Fruit fly (Drosophila melanogaster) whole organism, embryonic: ENCODE results near the gene TFAM.

Source experiments
- ATbp ChIP-seq: fragments of 200-800 bp; sonication (Bioruptor generic); optimal IDR thresholded peaks from 2 replicates; lab custom pipeline; 2017; ENCODE audit warnings: missing biosample characterization, mild to moderate bottlenecking, missing genetic modification characterization, missing genetic modification reagents
- Atf-2 ChIP-seq: fragments of 200-800 bp; sonication (Bioruptor generic); optimal IDR thresholded peaks from 2 replicates; lab custom pipeline; 2016; ENCODE audit warnings: missing biosample characterization, missing genetic modification characterization
- Bdp1 ChIP-seq: fragments of 200-800 bp; sonication (Bioruptor generic); optimal IDR thresholded peaks from 3 replicates; lab custom pipeline; 2016; ENCODE audit warnings: missing biosample characterization, missing genetic modification characterization
- CG1024 ChIP-seq: fragments of 200-800 bp; sonication (Bioruptor generic); IDR thresholded peaks from 2 replicates; pipeline ENCODE4 v1.3.6; 2022; ENCODE audit warnings: missing biosample characterization, missing genetic modification characterization
- CG10543 ChIP-seq: fragments of 200-800 bp; sonication (Bioruptor generic); optimal IDR thresholded peaks from 3 replicates; lab custom pipeline; 2017; ENCODE audit warnings: missing biosample characterization, mild to moderate bottlenecking, missing genetic modification characterization, moderate library complexity
- CG11695 ChIP-seq: fragments of 200-800 bp; sonication (Bioruptor generic); IDR thresholded peaks from 3 replicates; pipeline ENCODE4 v1.3.6; 2022; ENCODE audit warnings: missing biosample characterization, missing genetic modification characterization
- CG12942 ChIP-seq: fragments of 200-800 bp; sonication (Bioruptor generic); optimal IDR thresholded peaks from 3 replicates; lab custom pipeline; 2016; ENCODE audit warnings: missing biosample characterization, missing genetic modification characterization
- CG14050 ChIP-seq: fragments of 200-800 bp; sonication (Bioruptor generic); IDR thresholded peaks from 3 replicates; pipeline ENCODE4 v1.3.6; 2022; ENCODE audit warnings: missing biosample characterization, missing genetic modification characterization
- CG17359 ChIP-seq: fragments of 200-800 bp; sonication (Bioruptor generic); optimal IDR thresholded peaks from 3 replicates; lab custom pipeline; 2018; ENCODE audit warnings: missing biosample characterization, mild to moderate bottlenecking, missing genetic modification characterization, moderate library complexity
- CG18262 ChIP-seq: fragments of 200-800 bp; optimal IDR thresholded peaks from 3 replicates; lab custom pipeline; 2019; ENCODE audit warnings: missing biosample characterization, mild to moderate bottlenecking, missing genetic modification characterization, moderate library complexity
- CG2129 ChIP-seq: fragments of 200-800 bp; sonication (Bioruptor generic); IDR thresholded peaks from 2 replicates; pipeline ENCODE4 v1.3.6; 2022; ENCODE audit warnings: missing biosample characterization, missing genetic modification characterization; ENCODE audit not compliant: partially characterized antibody
- CG2199 ChIP-seq: fragments of 200-800 bp; sonication (Bioruptor generic); IDR thresholded peaks from 3 replicates; pipeline ENCODE4 v1.3.6; 2022; ENCODE audit warnings: missing biosample characterization, missing genetic modification characterization
- CG2875 ChIP-seq: fragments of 200-800 bp; sonication (Bioruptor generic); optimal IDR thresholded peaks from 2 replicates; lab custom pipeline; 2017; ENCODE audit warnings: missing biosample characterization, mild to moderate bottlenecking, missing genetic modification characterization, missing genetic modification reagents
- CG30431 ChIP-seq: fragments of 200-800 bp; sonication (Bioruptor generic); optimal IDR thresholded peaks from 2 replicates; lab custom pipeline; 2017; ENCODE audit warnings: missing biosample characterization, missing genetic modification characterization
- CG3065 ChIP-seq: fragments of 200-800 bp; sonication (Bioruptor generic); optimal IDR thresholded peaks from 2 replicates; lab custom pipeline; 2016; ENCODE audit warnings: missing biosample characterization, missing genetic modification characterization
- CG32772 ChIP-seq: fragments of 200-800 bp; sonication (Bioruptor generic); IDR thresholded peaks from 2 replicates; pipeline ENCODE4 v1.3.6; 2022; ENCODE audit warnings: missing biosample characterization, missing genetic modification characterization
- CG33557 ChIP-seq: fragments of 200-800 bp; sonication (Bioruptor generic); optimal IDR thresholded peaks from 2 replicates; lab custom pipeline; 2019; ENCODE audit warnings: missing biosample characterization, mild to moderate bottlenecking, missing genetic modification characterization, moderate library complexity
- CG6813 ChIP-seq: fragments of 200-800 bp; sonication (Bioruptor generic); optimal IDR thresholded peaks from 2 replicates; lab custom pipeline; 2017; ENCODE audit warnings: missing biosample characterization, missing genetic modification characterization, mild to moderate bottlenecking, moderate library complexity, missing genetic modification reagents
- CG7839 ChIP-seq: fragments of 200-800 bp; sonication (Bioruptor generic); optimal IDR thresholded peaks from 3 replicates; lab custom pipeline; 2018; ENCODE audit warnings: missing biosample characterization, mild to moderate bottlenecking, missing genetic modification characterization, moderate library complexity
- Chrac-16 ChIP-seq: fragments of 200-800 bp; sonication (Bioruptor generic); optimal IDR thresholded peaks from 3 replicates; lab custom pipeline; 2016; ENCODE audit warnings: missing biosample characterization, missing genetic modification characterization
- Dll ChIP-seq: fragments of 200-800 bp; sonication (Bioruptor generic); IDR thresholded peaks from 4 replicates; pipeline ENCODE4 v1.3.6; 2022; ENCODE audit warnings: missing biosample characterization, missing genetic modification characterization; ENCODE audit not compliant: partially characterized antibody
- Elba2 ChIP-seq: fragments of 200-800 bp; sonication (Bioruptor generic); optimal IDR thresholded peaks from 3 replicates; lab custom pipeline; 2016; ENCODE audit warnings: missing biosample characterization, missing genetic modification characterization
- H15 ChIP-seq: fragments of 200-800 bp; sonication (Bioruptor generic); IDR thresholded peaks from 3 replicates; pipeline ENCODE4 v1.3.6; 2022; ENCODE audit warnings: missing biosample characterization, missing genetic modification characterization
- HLH3B ChIP-seq: fragments of 200-800 bp; sonication (Bioruptor generic); IDR thresholded peaks from 2 replicates; pipeline ENCODE4 v1.3.6; 2022; ENCODE audit warnings: missing biosample characterization, missing genetic modification characterization
- Hey ChIP-seq: fragments of 200-800 bp; sonication (Bioruptor generic); optimal IDR thresholded peaks from 3 replicates; lab custom pipeline; 2018; ENCODE audit warnings: missing biosample characterization, mild to moderate bottlenecking, missing genetic modification characterization
- Hmx ChIP-seq: fragments of 200-800 bp; sonication (Bioruptor generic); optimal IDR thresholded peaks from 2 replicates; lab custom pipeline; 2016; ENCODE audit warnings: missing biosample characterization, missing genetic modification characterization
- Myb ChIP-seq: fragments of 200-800 bp; sonication (Bioruptor generic); optimal IDR thresholded peaks from 2 replicates; lab custom pipeline; 2016; ENCODE audit warnings: missing biosample characterization, missing genetic modification characterization
- Pdp1 ChIP-seq, 2 experiments: fragments of 200-800 bp; sonication (Bioruptor generic); optimal IDR thresholded peaks; 3 replicates each; lab custom pipeline; 2016; ENCODE audit warnings: missing biosample characterization in 2 of 2, missing genetic modification characterization in 2 of 2, mild to moderate bottlenecking in 1 of 2, moderate library complexity in 1 of 2
- Ptx1 ChIP-seq: fragments of 200-800 bp; sonication (Bioruptor generic); IDR thresholded peaks from 2 replicates; pipeline ENCODE4 v1.3.6; 2022; ENCODE audit warnings: missing biosample characterization, missing genetic modification characterization
- TFAM ChIP-seq: fragments of 200-800 bp; sonication (Bioruptor generic); optimal IDR thresholded peaks from 2 replicates; lab custom pipeline; 2017; ENCODE audit warnings: missing biosample characterization, missing genetic modification characterization, inconsistent platforms
- bowl ChIP-seq: fragments of 200-800 bp; sonication (Bioruptor generic); IDR thresholded peaks from 2 replicates; pipeline ENCODE4 v1.3.6; 2022; ENCODE audit warnings: missing biosample characterization, missing genetic modification characterization
- da ChIP-seq: fragments of 200-800 bp; sonication (Bioruptor generic); optimal IDR thresholded peaks from 2 replicates; lab custom pipeline; 2016; ENCODE audit warnings: missing biosample characterization, missing genetic modification characterization
- dati ChIP-seq: fragments of 200-800 bp; sonication (Bioruptor generic); IDR thresholded peaks from 2 replicates; pipeline ENCODE4 v1.3.6; 2022; ENCODE audit warnings: missing biosample characterization, missing genetic modification characterization
- dpn ChIP-seq, 2 experiments: fragments of 200-800 bp; sonication (Bioruptor generic); optimal IDR thresholded peaks; 3 replicates each; lab custom pipeline; 2016; ENCODE audit warnings: missing biosample characterization in 2 of 2, missing genetic modification characterization in 2 of 2
- esg ChIP-seq: fragments of 200-800 bp; sonication (Bioruptor generic); conservative IDR thresholded peaks from 2 replicates; pipeline ENCODE4 v1.3.6; 2022; ENCODE audit warnings: missing biosample characterization, missing genetic modification characterization
- gsb ChIP-seq: fragments of 200-800 bp; sonication (Bioruptor generic); IDR thresholded peaks from 2 replicates; pipeline ENCODE4 v1.3.6; 2022; ENCODE audit warnings: missing biosample characterization, missing genetic modification characterization
- gsb-n ChIP-seq: fragments of 200-800 bp; sonication (Bioruptor generic); optimal IDR thresholded peaks from 3 replicates; lab custom pipeline; 2018; ENCODE audit warnings: missing biosample characterization, mild to moderate bottlenecking, missing genetic modification characterization
- lmd ChIP-seq: fragments of 200-800 bp; sonication (Bioruptor generic); IDR thresholded peaks from 2 replicates; pipeline ENCODE4 v1.3.6; 2022; ENCODE audit warnings: missing biosample characterization, missing genetic modification characterization
- oc ChIP-seq: fragments of 200-800 bp; sonication (Bioruptor generic); optimal IDR thresholded peaks from 2 replicates; lab custom pipeline; 2018; ENCODE audit warnings: missing biosample characterization, mild to moderate bottlenecking, missing genetic modification characterization, moderate library complexity
- phol ChIP-seq: fragments of 200-800 bp; sonication (Bioruptor generic); optimal IDR thresholded peaks from 3 replicates; lab custom pipeline; 2018; ENCODE audit warnings: missing biosample characterization, mild to moderate bottlenecking, missing genetic modification characterization, moderate library complexity
- rib ChIP-seq: fragments of 200-800 bp; sonication (Bioruptor generic); IDR thresholded peaks from 2 replicates; pipeline ENCODE4 v1.3.6; 2022; ENCODE audit warnings: missing biosample characterization, missing genetic modification characterization
- sc ChIP-seq, 3 experiments: fragments of >200 bp in 2 of 3; fragments of 200-800 bp in 1 of 3; sonication (Bioruptor generic) in 1 of 3; optimal IDR thresholded peaks; 2 replicates in 2 of 3; 3 replicates in 1 of 3; lab custom pipeline; 2017; ENCODE audit warnings: mild to moderate bottlenecking in 1 of 3, missing biosample characterization in 1 of 3, missing genetic modification characterization in 1 of 3, missing genetic modification reagents in 1 of 3
- sd ChIP-seq: fragments of 200-800 bp; sonication (Bioruptor generic); optimal IDR thresholded peaks from 3 replicates; lab custom pipeline; 2018; ENCODE audit warnings: missing biosample characterization, mild to moderate bottlenecking, missing genetic modification characterization, moderate library complexity
- tap ChIP-seq: fragments of 200-800 bp; optimal IDR thresholded peaks from 3 replicates; lab custom pipeline; 2019; ENCODE audit warnings: missing biosample characterization, mild to moderate bottlenecking, missing genetic modification characterization, moderate library complexity
- tll ChIP-seq, 2 experiments: fragments of 200-800 bp in 1 of 2; fragments of >200 bp in 1 of 2; sonication (Bioruptor generic) in 1 of 2; optimal IDR thresholded peaks; 2 replicates each; lab custom pipeline; 2017 to 2019; ENCODE audit warnings: missing biosample characterization in 2 of 2, missing genetic modification characterization in 2 of 2, mild to moderate bottlenecking in 1 of 2, moderate library complexity in 1 of 2
- ttk ChIP-seq: fragments of 200-800 bp; sonication (Bioruptor generic); IDR thresholded peaks from 2 replicates; pipeline ENCODE4 v2.1.2; 2022; ENCODE audit warnings: missing biosample characterization, missing genetic modification characterization
- unc-4 ChIP-seq: fragments of 200-800 bp; sonication (Bioruptor generic); IDR thresholded peaks from 2 replicates; pipeline ENCODE4 v1.3.6; 2022; ENCODE audit warnings: missing biosample characterization, missing genetic modification characterization; ENCODE audit not compliant: partially characterized antibody
- unpg ChIP-seq: fragments of 200-800 bp; sonication (Bioruptor generic); optimal IDR thresholded peaks from 3 replicates; lab custom pipeline; 2018; ENCODE audit warnings: missing biosample characterization, mild to moderate bottlenecking, missing genetic modification characterization, moderate library complexity

The TFAM gene

DNA sequence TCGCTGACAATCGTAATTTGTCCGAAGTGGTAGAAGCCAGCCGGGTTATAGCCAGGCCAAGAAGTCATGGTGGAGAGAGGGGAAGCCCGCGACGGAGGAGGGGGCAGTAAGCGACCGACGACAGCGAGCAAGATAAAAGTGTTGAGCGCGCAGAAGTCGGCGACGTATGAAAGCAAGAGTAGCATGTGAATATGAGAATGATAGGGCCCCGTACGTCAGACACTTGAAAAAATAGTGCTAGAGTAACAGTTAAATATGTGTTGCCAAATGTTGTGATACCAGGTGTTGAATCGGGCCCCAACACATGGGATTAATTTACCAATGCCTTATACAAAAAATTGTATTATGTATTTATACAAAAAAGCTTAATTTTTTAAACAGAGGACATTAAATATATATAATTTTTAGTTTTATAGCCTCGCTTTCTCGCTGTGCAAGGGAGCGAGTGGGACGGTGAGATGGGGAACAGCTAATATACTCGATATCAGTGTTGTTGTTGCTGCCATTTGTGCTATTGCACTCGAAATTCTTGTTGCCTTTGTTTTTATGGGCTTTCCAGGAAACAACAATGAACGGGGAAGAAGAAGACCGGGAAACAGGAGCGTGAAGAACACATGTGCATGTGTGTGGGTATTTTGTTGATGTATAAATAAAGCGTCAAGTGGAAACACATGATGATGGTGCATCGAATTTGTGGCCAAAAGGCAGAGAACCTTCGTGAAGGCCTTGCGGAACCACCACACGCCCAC lies 26.8 kb downstream of the TFAM start (continued):
- TF ChIP-seq CG33557 (GFP tag; lab: Kevin White, UChicago) (peak; percentile 76), lmd (GFP tag; lab: Robert Waterston, UW) (peak; percentile 89), da (no peak), CG2199 (no peak; the same call in 2 of the 3 replicates), Ptx1 (GFP tag; lab: Robert Waterston, UW) (peak; percentile 91), gsb (GFP tag; lab: Robert Waterston, UW) (peak; percentile 84), CG12942 (GFP tag; lab: Kevin White, UChicago) (peak; percentile 70), dati (GFP tag; lab: Robert Waterston, UW) (peak; percentile 62; the same call in 1 of the 2 replicates), phol (peak; percentile 90), dpn (GFP tag; optimal IDR thresholded peaks at IDR 0.05; lab: Kevin White, UChicago) (peak; percentile 20 to 78), CG30431 (peak; percentile 80), Hmx (GFP tag; lab: Kevin White, UChicago) (no peak), HLH3B (peak; percentile 86), sd (tag; lab: Kevin White, UChicago) (peak; percentile 60), CG17359 (tag; lab: Kevin White, UChicago) (peak; percentile 88), ATbp (GFP tag; lab: Kevin White, UChicago) (peak; percentile 81), tll (GFP tag; optimal IDR thresholded peaks at IDR 0.05; lab: Kevin White, UChicago) (peak in 1 of 2 experiments; percentile 93), Bdp1 (GFP tag; lab: Kevin White, UChicago) (peak; percentile 23), sc (optimal IDR thresholded peaks at IDR 0.05; lab: Kevin White, UChicago) (no peak), sc (GFP tag; optimal IDR thresholded peaks at IDR 0.05; lab: Kevin White, UChicago) (peak; percentile 84), bowl (GFP tag; lab: Robert Waterston, UW) (0 out of 2 replicates have a peak, but pooled peaks have one; percentile 42), CG18262 (tag; lab: Kevin White, UChicago) (peak; percentile 91), rib (GFP tag; lab: Robert Waterston, UW) (peak; percentile 79), Dll (no peak), CG1024 (GFP tag; lab: Robert Waterston, UW) (0 out of 2 replicates have a peak, but pooled peaks have one; percentile 46), tap (peak; percentile 80), CG32772 (GFP tag; lab: Robert Waterston, UW) (peak; percentile 82), gsb-n (tag; lab: Kevin White, UChicago) (peak; percentile 71), CG10543 (GFP tag; lab: Kevin White, UChicago) (peak; percentile 90), CG3065 (GFP tag; lab: Kevin White, UChicago) (peak; percentile 56), CG7839 (tag; lab: Kevin White, UChicago) (peak; percentile 90), esg (GFP tag; lab: Robert Waterston, UW) (peak; percentile 85), unpg (GFP tag; lab: Kevin White, UChicago) (peak; percentile 88), CG2129 (no peak), CG11695 (GFP tag; lab: Robert Waterston, UW) (peak; percentile 80; the same call in 2 of the 3 replicates), Myb (GFP tag; lab: Kevin White, UChicago) (no peak), unc-4 (GFP tag; lab: Robert Waterston, UW) (no peak), Pdp1 (GFP tag; optimal IDR thresholded peaks at IDR 0.05; lab: Kevin White, UChicago) (peak in 1 of 2 experiments; percentile 63), Atf-2 (no peak), ttk (peak; percentile 77), CG2875 (GFP tag; lab: Kevin White, UChicago) (peak; percentile 65), TFAM (GFP tag; lab: Kevin White, UChicago) (peak; percentile 46), CG14050 (GFP tag; lab: Robert Waterston, UW) (peak; percentile 74), oc (tag; lab: Kevin White, UChicago) (peak; percentile 82), H15 (peak; percentile 74; the same call in 2 of the 3 replicates), CG6813 (GFP tag; lab: Kevin White, UChicago) (peak; percentile 78), Elba2 (no peak), Chrac-16 (GFP tag; lab: Kevin White, UChicago) (peak; percentile 70), Hey (tag; lab: Kevin White, UChicago) (peak; percentile 96)
